Worm (Caenorhabditis elegans) whole organism, L4 larva: ENCODE results near the gene fut-1.

Experiments
- cey-2 ChIP-seq: sonication (generic microtip); optimal IDR thresholded peaks from 3 replicates; lab custom pipeline; 2017; ENCODE audit warnings: missing genetic modification characterization, mild to moderate bottlenecking, missing compliant biosample characterization, antibody characterized with exemption, borderline replicate concordance; ENCODE audit not compliant: insufficient read depth
- nhr-25 ChIP-seq: sonication (generic microtip); optimal IDR thresholded peaks from 2 replicates; lab custom pipeline; 2017; ENCODE audit warnings: missing genetic modification characterization, mild to moderate bottlenecking, missing compliant biosample characterization, antibody characterized with exemption, moderate library complexity, borderline replicate concordance; ENCODE audit not compliant: insufficient read depth

DNA sequence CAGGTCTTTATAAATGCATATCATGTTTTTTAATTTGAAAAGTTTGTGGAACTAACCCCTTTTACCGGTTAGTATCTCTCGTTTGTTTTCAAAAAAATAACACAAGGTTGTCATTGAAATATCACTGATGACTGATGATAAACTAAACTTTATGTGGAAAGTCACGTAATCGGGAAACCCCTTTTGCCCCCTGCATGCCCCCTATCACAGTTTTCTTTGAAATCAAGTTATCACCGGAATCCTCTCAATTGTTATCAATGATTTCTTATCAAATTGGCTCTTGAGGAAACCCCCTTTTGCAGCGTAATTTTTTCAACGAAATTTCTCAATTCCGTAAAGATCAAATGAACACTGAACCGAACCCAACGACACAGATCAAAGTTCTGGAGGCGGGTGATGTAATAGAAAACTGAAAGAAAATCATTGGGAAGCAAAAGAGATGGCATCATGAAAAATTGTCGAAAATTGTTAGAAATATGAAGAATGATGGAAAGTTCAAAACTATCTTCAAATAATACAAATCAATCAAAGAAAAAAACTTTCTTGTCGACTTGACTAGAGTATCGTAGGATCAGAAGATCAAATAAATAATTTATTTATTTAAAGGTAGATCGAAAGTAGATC, 19.0 kb downstream of the fut-1 start:
- TF ChIP-seq nhr-25 (tag; lab: Kevin White, UChicago) (no peak), cey-2 (tag; lab: Kevin White, UChicago) (no peak)
